Fruit fly (Drosophila melanogaster): ENCODE measurements around the gene CG13040.
A peak's percentile ranks its signal among the peaks of the same experiment; 100 is the strongest.

CG13040 gene

DNA sequence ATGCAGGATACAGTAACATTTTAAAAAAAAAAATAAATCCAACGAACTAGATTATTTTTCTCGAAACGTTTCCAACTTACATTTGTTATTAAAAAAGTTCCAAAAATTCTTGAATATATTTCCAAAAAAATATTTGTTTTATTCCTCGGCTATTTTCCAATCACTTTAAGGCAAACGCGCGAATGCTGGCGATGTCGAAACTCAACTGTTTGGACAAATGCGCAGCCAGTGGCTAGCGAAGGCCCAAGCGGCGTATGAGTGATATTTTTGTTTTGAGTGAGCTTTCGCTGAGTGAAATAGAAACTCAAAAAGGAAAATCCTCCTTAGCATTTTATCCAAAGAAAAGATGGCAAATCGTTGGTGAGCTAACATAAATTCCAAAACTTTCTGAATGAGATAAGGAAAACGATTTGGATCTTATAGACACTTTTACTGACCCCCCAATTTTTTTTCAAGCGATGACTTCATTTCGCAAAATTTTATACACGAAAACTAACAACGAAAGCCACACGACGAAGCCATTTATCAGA lies 32.7 kb upstream of the CG13040 start, which contains the start of gene ringer (continued):
- TF ChIP-seq org-1 (GFP tag; optimal IDR thresholded peaks at IDR 0.05), result no peak
- TF ChIP-seq CG8388 (GFP tag; optimal IDR thresholded peaks at IDR 0.05), result no peak
- TF ChIP-seq ase (GFP tag; IDR thresholded peaks at IDR 0.05), result no peak
- TF ChIP-seq CG13624 (GFP tag; optimal IDR thresholded peaks at IDR 0.05), result no peak
- no peak for TF ChIP-seq CG11093 (GFP tag; IDR thresholded peaks at IDR 0.05)
- TF ChIP-seq pb (GFP tag; optimal IDR thresholded peaks at IDR 0.05), result no peak
- TF ChIP-seq aop (GFP tag; IDR thresholded peaks at IDR 0.05), result no peak
- no peak for TF ChIP-seq kni (GFP tag; optimal IDR thresholded peaks at IDR 0.05)
- TF ChIP-seq kah (GFP tag; optimal IDR thresholded peaks at IDR 0.05), result no peak
- no peak for TF ChIP-seq dati (GFP tag; IDR thresholded peaks at IDR 0.05)
- no peak for TF ChIP-seq wek (GFP tag; optimal IDR thresholded peaks at IDR 0.05)
- no peak for TF ChIP-seq Sry-δ (GFP tag; optimal IDR thresholded peaks at IDR 0.05)
- no peak for TF ChIP-seq cwo (GFP tag; optimal IDR thresholded peaks at IDR 0.05)
- no peak for TF ChIP-seq trh (GFP tag; optimal IDR thresholded peaks at IDR 0.05)
- TF ChIP-seq Atf3 (GFP tag; optimal IDR thresholded peaks at IDR 0.05), result no peak
- TF ChIP-seq pan (optimal IDR thresholded peaks at IDR 0.05), result no peak
- TF ChIP-seq pan (GFP tag; optimal IDR thresholded peaks at IDR 0.05 in 1 of 2, IDR thresholded peaks at IDR 0.05 in 1 of 2), result no peak
- no peak for TF ChIP-seq fu2 (GFP tag; optimal IDR thresholded peaks at IDR 0.05)
- TF ChIP-seq fd102C (GFP tag; optimal IDR thresholded peaks at IDR 0.05), result no peak
- TF ChIP-seq Hmr (GFP tag; optimal IDR thresholded peaks at IDR 0.05), result peak; percentile 48
- TF ChIP-seq CG6813 (GFP tag; optimal IDR thresholded peaks at IDR 0.05), result no peak
- no peak for TF ChIP-seq CG8765 (GFP tag; IDR thresholded peaks at IDR 0.05)
- peak; percentile 29 for TF ChIP-seq gro (GFP tag; optimal IDR thresholded peaks at IDR 0.05)
- TF ChIP-seq gsb (GFP tag; IDR thresholded peaks at IDR 0.05), result no peak
- no peak for TF ChIP-seq seq (GFP tag; IDR thresholded peaks at IDR 0.05)
- TF ChIP-seq CG7928 (GFP tag; optimal IDR thresholded peaks at IDR 0.05), result no peak
- TF ChIP-seq CG4282 (GFP tag; optimal IDR thresholded peaks at IDR 0.05), result no peak
- peak; percentile 65 for TF ChIP-seq Deaf1 (tag; optimal IDR thresholded peaks at IDR 0.05)
- no peak for TF ChIP-seq vvl (GFP tag; IDR thresholded peaks at IDR 0.05)
- TF ChIP-seq bcd (GFP tag; optimal IDR thresholded peaks at IDR 0.05), result no peak
- TF ChIP-seq ERR (GFP tag; optimal IDR thresholded peaks at IDR 0.05), result no peak
- TF ChIP-seq CTCF (GFP tag; optimal IDR thresholded peaks at IDR 0.05), result no peak
- TF ChIP-seq nerfin-1 (tag; optimal IDR thresholded peaks at IDR 0.05), result no peak
- no peak for TF ChIP-seq CG6654 (GFP tag; optimal IDR thresholded peaks at IDR 0.05)
- no peak for TF ChIP-seq kay (GFP tag; optimal IDR thresholded peaks at IDR 0.05)
- no peak for TF ChIP-seq CG2202 (tag; optimal IDR thresholded peaks at IDR 0.05)
- no peak for TF ChIP-seq ham (GFP tag; IDR thresholded peaks at IDR 0.05)
- no peak for TF ChIP-seq Tbp (GFP tag; optimal IDR thresholded peaks at IDR 0.05)
- no peak for TF ChIP-seq Nf-YC (tag; optimal IDR thresholded peaks at IDR 0.05)
- no peak for TF ChIP-seq CG12769 (tag; optimal IDR thresholded peaks at IDR 0.05)
- TF ChIP-seq ken (GFP tag; IDR thresholded peaks at IDR 0.05), result no peak
- TF ChIP-seq Awh (GFP tag; IDR thresholded peaks at IDR 0.05), result no peak
- TF ChIP-seq so (GFP tag; IDR thresholded peaks at IDR 0.05), result no peak
- TF ChIP-seq CG10321 (GFP tag; IDR thresholded peaks at IDR 0.05), result no peak
- no peak for TF ChIP-seq CG4854 (GFP tag; optimal IDR thresholded peaks at IDR 0.05)
- TF ChIP-seq CG18619 (GFP tag; optimal IDR thresholded peaks at IDR 0.05), result peak; percentile 10
- no peak for TF ChIP-seq Ptx1 (GFP tag; IDR thresholded peaks at IDR 0.05)
- no peak for TF ChIP-seq Ets65A (GFP tag)
- 0 out of 2 replicates have a peak, but pooled peaks have one; percentile 39 for TF ChIP-seq slbo (GFP tag; IDR thresholded peaks at IDR 0.05)
- TF ChIP-seq CG32772 (GFP tag; IDR thresholded peaks at IDR 0.05), result no peak
- TF ChIP-seq sug (tag; optimal IDR thresholded peaks at IDR 0.05), result peak; percentile 25
- TF ChIP-seq CG18011 (GFP tag; optimal IDR thresholded peaks at IDR 0.05), result no peak
- TF ChIP-seq CHES-1-like (GFP tag; optimal IDR thresholded peaks at IDR 0.05), result no peak
- no peak for TF ChIP-seq row (GFP tag; IDR thresholded peaks at IDR 0.05)
